Fruit fly (Drosophila melanogaster) whole organism, embryonic: Measurements from ENCODE around the gene CG9970.

Source experiments
- Blimp-1 ChIP-seq: fragments of 200-800 bp; sonication (Bioruptor generic); optimal IDR thresholded peaks from 3 replicates; lab custom pipeline; 2018; ENCODE audit warnings: missing biosample characterization, missing genetic modification characterization, mild to moderate bottlenecking, moderate library complexity, missing genetic modification reagents
- CG10543 ChIP-seq: fragments of 200-800 bp; sonication (Bioruptor generic); optimal IDR thresholded peaks from 3 replicates; lab custom pipeline; 2017; ENCODE audit warnings: missing biosample characterization, mild to moderate bottlenecking, missing genetic modification characterization, moderate library complexity
- CG11560 ChIP-seq: fragments of 200-800 bp; sonication (Bioruptor generic); IDR thresholded peaks from 3 replicates; pipeline ENCODE4 v1.3.6; 2022; ENCODE audit warnings: missing biosample characterization, missing genetic modification characterization
- CG12391 ChIP-seq: fragments of 200-800 bp; sonication (Bioruptor generic); optimal IDR thresholded peaks from 3 replicates; lab custom pipeline; 2018; ENCODE audit warnings: missing biosample characterization, mild to moderate bottlenecking, missing genetic modification characterization, moderate library complexity
- CG12769 ChIP-seq: fragments of 200-800 bp; sonication (Bioruptor generic); optimal IDR thresholded peaks from 2 replicates; lab custom pipeline; 2019; ENCODE audit warnings: missing biosample characterization, mild to moderate bottlenecking, missing genetic modification characterization, moderate library complexity
- CG13123 ChIP-seq: fragments of 200-800 bp; sonication (Bioruptor generic); optimal IDR thresholded peaks from 2 replicates; lab custom pipeline; 2016; ENCODE audit warnings: missing biosample characterization, missing genetic modification characterization
- CG13894 ChIP-seq: fragments of 200-800 bp; sonication (Bioruptor generic); optimal IDR thresholded peaks from 3 replicates; lab custom pipeline; 2018; ENCODE audit warnings: missing biosample characterization, mild to moderate bottlenecking, missing genetic modification characterization, moderate library complexity
- CG15269 ChIP-seq: fragments of 200-800 bp; sonication (Bioruptor generic); optimal IDR thresholded peaks from 2 replicates; lab custom pipeline; 2018; ENCODE audit warnings: missing biosample characterization, mild to moderate bottlenecking, missing genetic modification characterization, moderate library complexity
- CG2712 ChIP-seq: fragments of 200-800 bp; optimal IDR thresholded peaks from 3 replicates; lab custom pipeline; 2019; ENCODE audit warnings: missing biosample characterization, mild to moderate bottlenecking, missing genetic modification characterization, moderate library complexity
- CG2889 ChIP-seq: fragments of 200-800 bp; sonication (Bioruptor generic); IDR thresholded peaks from 3 replicates; pipeline ENCODE4 v1.3.6; 2022; ENCODE audit warnings: missing biosample characterization, missing genetic modification characterization
- CG6175 ChIP-seq: fragments of 200-800 bp; sonication (Bioruptor generic); IDR thresholded peaks from 3 replicates; pipeline ENCODE4 v1.3.6; 2022; ENCODE audit warnings: missing biosample characterization, missing genetic modification characterization
- CG7987 ChIP-seq: fragments of 200-800 bp; sonication (Bioruptor generic); optimal IDR thresholded peaks from 2 replicates; lab custom pipeline; 2018; ENCODE audit warnings: missing biosample characterization, mild to moderate bottlenecking, missing genetic modification characterization, moderate library complexity
- CG9817 ChIP-seq: fragments of 200-800 bp; sonication (Bioruptor generic); optimal IDR thresholded peaks from 2 replicates; lab custom pipeline; 2018; ENCODE audit warnings: missing biosample characterization, mild to moderate bottlenecking, missing genetic modification characterization, moderate library complexity
- CG9876 ChIP-seq: fragments of 200-800 bp; sonication (Bioruptor generic); optimal IDR thresholded peaks from 2 replicates; lab custom pipeline; 2016; ENCODE audit warnings: missing biosample characterization, missing genetic modification characterization
- Deaf1 ChIP-seq: fragments of 200-800 bp; optimal IDR thresholded peaks from 3 replicates; lab custom pipeline; 2019; ENCODE audit warnings: missing biosample characterization, mild to moderate bottlenecking, missing genetic modification characterization, moderate library complexity
- Doc2 ChIP-seq: fragments of 200-800 bp; sonication (Bioruptor generic); IDR thresholded peaks from 2 replicates; pipeline ENCODE4 v1.3.6; 2022; ENCODE audit warnings: missing biosample characterization, missing genetic modification characterization
- Eip74EF ChIP-seq, 2 experiments: fragments of 200-800 bp in 1 of 2; fragments of >200 bp in 1 of 2; sonication (Bioruptor generic) in 1 of 2; optimal IDR thresholded peaks; 2 replicates each; lab custom pipeline; 2017 to 2019; ENCODE audit warnings: missing biosample characterization in 2 of 2, missing genetic modification characterization in 2 of 2, mild to moderate bottlenecking in 1 of 2, moderate library complexity in 1 of 2
- Ets65A ChIP-seq: fragments of 200-800 bp; sonication (Bioruptor generic); peaks from one replicate; lab custom pipeline; 2016; ENCODE audit warnings: missing biosample characterization, missing genetic modification characterization
- Hey ChIP-seq: fragments of 200-800 bp; sonication (Bioruptor generic); optimal IDR thresholded peaks from 3 replicates; lab custom pipeline; 2018; ENCODE audit warnings: missing biosample characterization, mild to moderate bottlenecking, missing genetic modification characterization
- Hr78 ChIP-seq, 2 experiments: fragments of 200-800 bp in 1 of 2; fragments of >200 bp in 1 of 2; sonication (Bioruptor generic) in 1 of 2; optimal IDR thresholded peaks; 2 replicates each; lab custom pipeline; 2017 to 2019; ENCODE audit warnings: missing biosample characterization in 2 of 2, missing genetic modification characterization in 2 of 2, mild to moderate bottlenecking in 1 of 2, moderate library complexity in 1 of 2
- Med ChIP-seq: fragments of 200-800 bp; sonication (Bioruptor generic); peaks from one replicate; lab custom pipeline; 2016; ENCODE audit warnings: missing biosample characterization, missing genetic modification characterization, mild to moderate bottlenecking, inconsistent platforms, moderate library complexity
- Oaz ChIP-seq: fragments of 200-800 bp; sonication (Bioruptor generic); IDR thresholded peaks from 2 replicates; pipeline ENCODE4 v1.3.6; 2022; ENCODE audit warnings: missing biosample characterization, missing genetic modification characterization
- Pdp1 ChIP-seq, 2 experiments: fragments of 200-800 bp; sonication (Bioruptor generic); optimal IDR thresholded peaks; 3 replicates each; lab custom pipeline; 2016; ENCODE audit warnings: missing biosample characterization in 2 of 2, missing genetic modification characterization in 2 of 2, mild to moderate bottlenecking in 1 of 2, moderate library complexity in 1 of 2
- Trl ChIP-seq, 3 experiments: fragments of >200 bp in 2 of 3; fragments of 200-800 bp in 1 of 3; sonication (Bioruptor generic) in 1 of 3; optimal IDR thresholded peaks; 2 replicates in 1 of 3; 3 replicates in 2 of 3; lab custom pipeline; 2016 to 2017; ENCODE audit warnings: missing biosample characterization in 1 of 3, missing genetic modification characterization in 1 of 3
- abd-A ChIP-seq: fragments of 200-800 bp; sonication (Bioruptor generic); optimal IDR thresholded peaks from 3 replicates; lab custom pipeline; 2019; ENCODE audit warnings: missing biosample characterization, mild to moderate bottlenecking, missing genetic modification characterization, moderate library complexity
- chinmo ChIP-seq: fragments of 200-800 bp; sonication (Bioruptor generic); IDR thresholded peaks from 4 replicates; pipeline ENCODE4 v1.3.6; 2022; ENCODE audit warnings: missing biosample characterization, missing genetic modification characterization; ENCODE audit not compliant: partially characterized antibody
- cwo ChIP-seq: fragments of 200-800 bp; sonication (Bioruptor generic); optimal IDR thresholded peaks from 3 replicates; lab custom pipeline; 2017; ENCODE audit warnings: missing biosample characterization, missing genetic modification characterization, mild to moderate bottlenecking, moderate library complexity, missing genetic modification reagents
- ftz-f1 ChIP-seq: fragments of 200-800 bp; sonication (Bioruptor generic); optimal IDR thresholded peaks from 2 replicates; lab custom pipeline; 2016; ENCODE audit warnings: missing biosample characterization, missing genetic modification characterization
- sd ChIP-seq: fragments of 200-800 bp; sonication (Bioruptor generic); optimal IDR thresholded peaks from 3 replicates; lab custom pipeline; 2018; ENCODE audit warnings: missing biosample characterization, mild to moderate bottlenecking, missing genetic modification characterization, moderate library complexity
- sens ChIP-seq: fragments of 200-800 bp; sonication (Bioruptor generic); peaks from one replicate; lab custom pipeline; 2016; ENCODE audit warnings: missing biosample characterization, missing genetic modification characterization
- sima ChIP-seq: fragments of 200-800 bp; sonication (Bioruptor generic); optimal IDR thresholded peaks from 2 replicates; lab custom pipeline; 2016; ENCODE audit warnings: missing biosample characterization, missing genetic modification characterization
- sisA ChIP-seq: fragments of 200-800 bp; sonication (Bioruptor generic); IDR thresholded peaks from 2 replicates; pipeline ENCODE4 v1.3.6; 2022; ENCODE audit warnings: missing biosample characterization, missing genetic modification characterization
- vvl ChIP-seq: fragments of 200-800 bp; sonication (Bioruptor generic); IDR thresholded peaks from 2 replicates; pipeline ENCODE4 v1.3.6; 2022; ENCODE audit warnings: missing biosample characterization, missing genetic modification characterization
- yki ChIP-seq: fragments of >200 bp; optimal IDR thresholded peaks from 3 replicates; lab custom pipeline; 2018
- z ChIP-seq: fragments of 200-800 bp; sonication (Bioruptor generic); IDR thresholded peaks from 3 replicates; pipeline ENCODE4 v1.3.6; 2022; ENCODE audit warnings: missing biosample characterization, missing genetic modification characterization
- zfh2 ChIP-seq: fragments of 200-800 bp; sonication (Bioruptor generic); optimal IDR thresholded peaks from 2 replicates; lab custom pipeline; 2016; ENCODE audit warnings: missing biosample characterization, missing genetic modification characterization

CG9970 gene

dm6 chr3L:2892105-2892504 is 24.3 kb downstream of the CG9970 start, which contains the start of gene spz5:
spz5 (minus strand) TSS chr3L:2892166.
- TF ChIP-seq Oaz (GFP tag; lab: Robert Waterston, UW), result no peak
- peak; percentile 59 for TF ChIP-seq CG13894 (tag; lab: Kevin White, UChicago)
- TF ChIP-seq vvl (GFP tag; lab: Robert Waterston, UW), result peak; percentile 36; the same call in 1 of the 2 replicates
- peak; percentile 46; the same call in 1 of the 4 replicates for TF ChIP-seq chinmo
- peak; percentile 10 for TF ChIP-seq CG12769 (tag; lab: Kevin White, UChicago)
- no peak for TF ChIP-seq Doc2 (GFP tag; lab: Robert Waterston, UW)
- TF ChIP-seq CG2889 (GFP tag; lab: Robert Waterston, UW), result 0 out of 3 replicates have a peak, but pooled peaks have one; percentile 18
- TF ChIP-seq Eip74EF (GFP tag; optimal IDR thresholded peaks at IDR 0.05; lab: Kevin White, UChicago), result peak in 1 of 2 experiments; percentile 78
- no peak for TF ChIP-seq sima
- TF ChIP-seq Hr78 (GFP tag; optimal IDR thresholded peaks at IDR 0.05; lab: Kevin White, UChicago), result peak in 1 of 2 experiments; percentile 95

dm6 chr3L:2888150-2888549 is 28.3 kb downstream of the CG9970 start:
- TF ChIP-seq cwo (GFP tag; lab: Kevin White, UChicago), result peak; percentile 12
- peak; percentile 12 for TF ChIP-seq CG10543 (GFP tag; lab: Kevin White, UChicago)
- peak; percentile 74 for TF ChIP-seq CG12769 (tag; lab: Kevin White, UChicago)
- no peak for TF ChIP-seq CG12391 (tag; lab: Kevin White, UChicago)
- no peak for TF ChIP-seq Hey (tag; lab: Kevin White, UChicago)
- TF ChIP-seq vvl (GFP tag; lab: Robert Waterston, UW), result peak; percentile 23
- peak; percentile 44 for TF ChIP-seq Med (GFP tag; lab: Kevin White, UChicago)
- no peak for TF ChIP-seq sisA (GFP tag; lab: Robert Waterston, UW)
- no peak for TF ChIP-seq CG9817
- TF ChIP-seq Trl (optimal IDR thresholded peaks at IDR 0.05; lab: Kevin White, UChicago), result peak in 1 of 2 experiments; percentile 6
- no peak for TF ChIP-seq Trl (GFP tag; optimal IDR thresholded peaks at IDR 0.05; lab: Kevin White, UChicago)
- TF ChIP-seq CG9876 (GFP tag; lab: Kevin White, UChicago), result no peak
- TF ChIP-seq CG13894 (tag; lab: Kevin White, UChicago), result peak; percentile 48
- TF ChIP-seq Eip74EF (GFP tag; optimal IDR thresholded peaks at IDR 0.05; lab: Kevin White, UChicago), result peak in 1 of 2 experiments; percentile 36
- TF ChIP-seq z (GFP tag; lab: Robert Waterston, UW), result peak; percentile 76
- TF ChIP-seq CG11560 (tag; lab: Robert Waterston, UW), result no peak
- no peak for TF ChIP-seq CG7987
- no peak for TF ChIP-seq Deaf1
- TF ChIP-seq CG2712 (tag; lab: Kevin White, UChicago), result no peak
- TF ChIP-seq CG15269, result no peak
- TF ChIP-seq chinmo, result peak; percentile 86; the same call in 2 of the 4 replicates
- peak; percentile 45 for TF ChIP-seq sd (tag; lab: Kevin White, UChicago)
- peak; percentile 67 for TF ChIP-seq ftz-f1 (GFP tag; lab: Kevin White, UChicago)
- no peak for TF ChIP-seq yki (lab: Kevin White, UChicago)
- peak; percentile 36 for TF ChIP-seq Blimp-1 (GFP tag; lab: Kevin White, UChicago)
- TF ChIP-seq CG13123, result no peak

dm6 chr3L:2887399-2887798 is 29.1 kb downstream of the CG9970 start:
- TF ChIP-seq sens (GFP tag; lab: Kevin White, UChicago) (peak; percentile 34), sd (tag; lab: Kevin White, UChicago) (peak; percentile 80), CG6175 (GFP tag; lab: Robert Waterston, UW) (no peak), cwo (GFP tag; lab: Kevin White, UChicago) (peak; percentile 46), Ets65A (GFP tag; lab: Kevin White, UChicago) (peak; percentile 15), zfh2 (GFP tag; lab: Kevin White, UChicago) (no peak), abd-A (peak; percentile 73), Pdp1 (GFP tag; optimal IDR thresholded peaks at IDR 0.05; lab: Kevin White, UChicago) (peak in 1 of 2 experiments; percentile 8)
